Fruit fly (Drosophila melanogaster): Measurements from ENCODE around the gene Acbp5.
A peak's percentile ranks its signal among the peaks of the same experiment; 100 is the strongest.

The Acbp5 gene

dm6 chr3L:8813484-8813883 lies 25.1 kb upstream of the Acbp5 start:
- peak; percentile 27 to 31 for TF ChIP-seq ss (GFP tag; optimal IDR thresholded peaks at IDR 0.05)
- TF ChIP-seq Gug (GFP tag; IDR thresholded peaks at IDR 0.05) = peak; percentile 60
- no peak for TF ChIP-seq CG34406 (GFP tag; optimal IDR thresholded peaks at IDR 0.05)
- TF ChIP-seq vri (GFP tag; optimal IDR thresholded peaks at IDR 0.05) = no peak
- no peak for TF ChIP-seq CG6854 (GFP tag; optimal IDR thresholded peaks at IDR 0.05)
- peak; percentile 20 for TF ChIP-seq pdm3 (GFP tag; optimal IDR thresholded peaks at IDR 0.05)
- peak; percentile 39 for TF ChIP-seq acj6 (GFP tag; optimal IDR thresholded peaks at IDR 0.05)
- peak; percentile 5 for TF ChIP-seq CG6792 (GFP tag; optimal IDR thresholded peaks at IDR 0.05)
- no peak for TF ChIP-seq CG3032 (tag; optimal IDR thresholded peaks at IDR 0.05)
- peak; percentile 85 for TF ChIP-seq CG6163 (GFP tag; IDR thresholded peaks at IDR 0.05)
- peak; percentile 30 for TF ChIP-seq Eip75B (GFP tag; optimal IDR thresholded peaks at IDR 0.05)
- no peak for TF ChIP-seq CG16779 (tag; optimal IDR thresholded peaks at IDR 0.05)
- TF ChIP-seq Hr4 (GFP tag; optimal IDR thresholded peaks at IDR 0.05) = peak; percentile 63
- TF ChIP-seq CG31627 (GFP tag; optimal IDR thresholded peaks at IDR 0.05) = no peak
- peak; percentile 32 for TF ChIP-seq CG10631 (GFP tag; optimal IDR thresholded peaks at IDR 0.05)
- no peak for TF ChIP-seq Sox102F (GFP tag; optimal IDR thresholded peaks at IDR 0.05)
- no peak for TF ChIP-seq fkh (GFP tag; optimal IDR thresholded peaks at IDR 0.05)
- peak; percentile 47 for TF ChIP-seq Ets96B (tag; optimal IDR thresholded peaks at IDR 0.05)
- no peak for TF ChIP-seq Ets21C (GFP tag; optimal IDR thresholded peaks at IDR 0.05)
- no peak for TF ChIP-seq CG1621 (tag; optimal IDR thresholded peaks at IDR 0.05)
- TF ChIP-seq Sox15 (GFP tag; optimal IDR thresholded peaks at IDR 0.05) = no peak
- TF ChIP-seq CG8119 (GFP tag; IDR thresholded peaks at IDR 0.05) = peak; percentile 84
- TF ChIP-seq CG8319 (GFP tag; optimal IDR thresholded peaks at IDR 0.05) = peak; percentile 41
- peak; percentile 43 for TF ChIP-seq CG6276 (GFP tag; optimal IDR thresholded peaks at IDR 0.05)
- TF ChIP-seq Hr39 (GFP tag; optimal IDR thresholded peaks at IDR 0.05) = peak; percentile 10
- no peak for TF ChIP-seq cyc (GFP tag; optimal IDR thresholded peaks at IDR 0.05)
- TF ChIP-seq OdsH (GFP tag; optimal IDR thresholded peaks at IDR 0.05) = peak; percentile 46
- peak; percentile 46 for TF ChIP-seq spab (GFP tag; optimal IDR thresholded peaks at IDR 0.05)
- peak; percentile 17 for TF ChIP-seq net (GFP tag; optimal IDR thresholded peaks at IDR 0.05)
- no peak for TF ChIP-seq Hr38 (GFP tag; optimal IDR thresholded peaks at IDR 0.05)
- peak; percentile 41 for TF ChIP-seq CG6808 (GFP tag; optimal IDR thresholded peaks at IDR 0.05)
- TF ChIP-seq CG9139 (GFP tag; optimal IDR thresholded peaks at IDR 0.05) = peak; percentile 13
- TF ChIP-seq dac (GFP tag; optimal IDR thresholded peaks at IDR 0.05) = no peak
- TF ChIP-seq achi (GFP tag; optimal IDR thresholded peaks at IDR 0.05) = peak; percentile 50
- peak; percentile 35 for TF ChIP-seq Lpt (GFP tag; optimal IDR thresholded peaks at IDR 0.05)
- TF ChIP-seq dsx (GFP tag; optimal IDR thresholded peaks at IDR 0.05; ENCODE audit: poor library complexity, severe bottlenecking) = peak; percentile 48
- peak; percentile 5 for TF ChIP-seq CG8632 (GFP tag; optimal IDR thresholded peaks at IDR 0.05)
- TF ChIP-seq CG32006 (GFP tag; optimal IDR thresholded peaks at IDR 0.05) = peak; percentile 68
- TF ChIP-seq CG4318 (GFP tag; optimal IDR thresholded peaks at IDR 0.05) = peak; percentile 9
- no peak for TF ChIP-seq Blimp-1 (GFP tag; optimal IDR thresholded peaks at IDR 0.05)
- peak in 1 of 2 experiments; percentile 53 for TF ChIP-seq salr (GFP tag; optimal IDR thresholded peaks at IDR 0.05)
- TF ChIP-seq CG15336 (GFP tag; IDR thresholded peaks at IDR 0.05) = peak; percentile 85
- peak; percentile 5 for TF ChIP-seq lz (GFP tag; optimal IDR thresholded peaks at IDR 0.05)
- TF ChIP-seq topi (GFP tag; optimal IDR thresholded peaks at IDR 0.05) = peak; percentile 4
- TF ChIP-seq CG3919 (GFP tag; optimal IDR thresholded peaks at IDR 0.05) = peak; percentile 63
- peak; percentile 56 for TF ChIP-seq fd59A (GFP tag; optimal IDR thresholded peaks at IDR 0.05)
- no peak for TF ChIP-seq CG11762 (GFP tag; optimal IDR thresholded peaks at IDR 0.05; ENCODE audit: insufficient read depth)
- no peak for TF ChIP-seq svp (GFP tag)
- TF ChIP-seq CG10669 (GFP tag; optimal IDR thresholded peaks at IDR 0.05) = peak; percentile 57
- TF ChIP-seq CG11294 (GFP tag; IDR thresholded peaks at IDR 0.05) = peak; percentile 78
- TF ChIP-seq eg (GFP tag; IDR thresholded peaks at IDR 0.05) = peak; percentile 86
- TF ChIP-seq Sox14 (GFP tag; optimal IDR thresholded peaks at IDR 0.05) = peak; percentile 44

All from whole organism, prepupa.